Fruit fly (Drosophila melanogaster): Measurements from ENCODE around the gene CG6664.
A peak's percentile ranks its signal among the peaks of the same experiment; 100 is the strongest.

CG6664 gene

DNA sequence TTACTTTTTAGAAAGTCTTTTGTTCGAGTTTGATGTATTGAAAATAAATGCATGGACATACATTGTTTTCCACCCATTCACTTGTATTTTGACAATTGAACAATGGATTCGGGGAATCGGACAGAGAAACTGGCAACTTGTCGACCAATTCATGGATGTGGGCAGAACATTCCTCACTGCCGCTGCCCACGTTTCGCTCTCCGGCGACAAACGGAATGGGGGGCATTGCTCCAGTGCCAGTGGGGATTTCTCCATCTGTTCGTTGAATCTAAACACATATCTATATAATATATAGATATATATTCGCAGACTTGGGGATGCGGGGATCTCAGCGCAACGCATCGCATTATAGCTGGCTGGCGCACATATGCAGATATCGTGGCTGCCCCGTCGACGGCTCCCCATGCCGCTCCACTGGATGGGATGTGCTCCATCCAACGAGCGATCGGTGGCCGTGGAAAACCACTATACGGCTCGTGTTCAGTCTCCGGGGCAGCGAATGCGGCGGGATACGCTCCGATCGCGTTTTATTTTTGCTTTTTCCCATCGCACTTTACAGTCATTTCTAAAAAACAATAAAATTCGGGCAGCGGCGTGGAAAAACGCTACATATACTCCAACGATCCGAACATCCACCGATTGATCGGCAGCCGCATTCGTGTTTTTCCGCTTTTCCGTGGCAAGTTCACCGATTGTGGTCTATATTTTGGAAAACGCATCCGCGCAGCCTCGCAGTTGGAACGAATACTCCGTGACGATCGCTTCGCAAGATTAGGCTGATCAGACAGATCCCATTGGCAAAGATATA is 29.7 kb upstream of the CG6664 start, which contains the start of gene TpnC73F (continued):
- no peak for TF ChIP-seq gcm (GFP tag; optimal IDR thresholded peaks at IDR 0.05)
- no peak for TF ChIP-seq CG16815 (GFP tag; optimal IDR thresholded peaks at IDR 0.05)
- TF ChIP-seq CG18764 (GFP tag; optimal IDR thresholded peaks at IDR 0.05) = no peak

dm6 chr3L:17044799-17045198 is 28.8 kb upstream of the CG6664 start, which contains the start of gene Pop5:
Gene Pop5, minus strand, starts transcription at chr3L:17045038.
- TF ChIP-seq row (GFP tag; IDR thresholded peaks at IDR 0.05) = 0 out of 3 replicates have a peak, but pooled peaks have one; percentile 27
- TF ChIP-seq ATbp (GFP tag; optimal IDR thresholded peaks at IDR 0.05) = peak; percentile 5
- peak; percentile 50 for TF ChIP-seq CrebB (tag; optimal IDR thresholded peaks at IDR 0.05)
- TF ChIP-seq hbn (GFP tag; IDR thresholded peaks at IDR 0.05; ENCODE audit: partially characterized antibody) = no peak; the same call in 1 of the 2 replicates
- TF ChIP-seq knrl (GFP tag; IDR thresholded peaks at IDR 0.05; ENCODE audit: partially characterized antibody) = no peak
- peak; percentile 28 for TF ChIP-seq CG30020 (tag; optimal IDR thresholded peaks at IDR 0.05)
- TF ChIP-seq CG4617 (GFP tag; optimal IDR thresholded peaks at IDR 0.05; ENCODE audit: borderline replicate concordance) = peak; percentile 58
- peak; percentile 38; the same call in 1 of the 2 replicates for TF ChIP-seq unc-4 (GFP tag; IDR thresholded peaks at IDR 0.05; ENCODE audit: partially characterized antibody)
- TF ChIP-seq Pdp1 (GFP tag; optimal IDR thresholded peaks at IDR 0.05) = peak in 1 of 2 experiments; percentile 41
- TF ChIP-seq CG13287 (GFP tag; IDR thresholded peaks at IDR 0.05; ENCODE audit: partially characterized antibody) = peak; percentile 34; the same call in 1 of the 2 replicates
- peak; percentile 42 for TF ChIP-seq CG17912 (GFP tag; optimal IDR thresholded peaks at IDR 0.05)
- TF ChIP-seq CG3281 (GFP tag; optimal IDR thresholded peaks at IDR 0.05) = peak; percentile 19
- TF ChIP-seq dpn (GFP tag; optimal IDR thresholded peaks at IDR 0.05) = no peak
- no peak for TF ChIP-seq tin (GFP tag; optimal IDR thresholded peaks at IDR 0.05)
- peak; percentile 49 for TF ChIP-seq vvl (GFP tag; IDR thresholded peaks at IDR 0.05)
- TF ChIP-seq CG3995 (GFP tag; optimal IDR thresholded peaks at IDR 0.05) = peak; percentile 63
- TF ChIP-seq gfzf (GFP tag; optimal IDR thresholded peaks at IDR 0.05) = peak; percentile 34
- peak; percentile 58 for TF ChIP-seq HmgZ (tag; optimal IDR thresholded peaks at IDR 0.05)
- peak; percentile 36 for TF ChIP-seq CG12659 (GFP tag; optimal IDR thresholded peaks at IDR 0.05)
- no peak for TF ChIP-seq Hr78 (GFP tag; optimal IDR thresholded peaks at IDR 0.05)
- 0 out of 3 replicates have a peak, but pooled peaks have one; percentile 37 for TF ChIP-seq CG34224 (GFP tag; IDR thresholded peaks at IDR 0.05; ENCODE audit: partially characterized antibody)
- TF ChIP-seq HHEX (GFP tag; optimal IDR thresholded peaks at IDR 0.05) = no peak
- peak; percentile 69 for TF ChIP-seq pzg (GFP tag; optimal IDR thresholded peaks at IDR 0.05)
- peak; percentile 2 for TF ChIP-seq Sin3A (optimal IDR thresholded peaks at IDR 0.05)
- TF ChIP-seq CG9609 (GFP tag; optimal IDR thresholded peaks at IDR 0.05) = peak; percentile 12
- no peak for TF ChIP-seq CG14014 (GFP tag; IDR thresholded peaks at IDR 0.05)
- peak; percentile 94 for TF ChIP-seq Ets97D (GFP tag; optimal IDR thresholded peaks at IDR 0.05)
- no peak for TF ChIP-seq sens-2 (GFP tag; IDR thresholded peaks at IDR 0.05)
- no peak for TF ChIP-seq hkb (optimal IDR thresholded peaks at IDR 0.05)
- TF ChIP-seq hkb (GFP tag; IDR thresholded peaks at IDR 0.05) = 0 out of 2 replicates have a peak, but pooled peaks have one; percentile 18
- no peak for TF ChIP-seq Chrac-16 (GFP tag; optimal IDR thresholded peaks at IDR 0.05)
- peak; percentile 46 for TF ChIP-seq Med (GFP tag)
- no peak for TF ChIP-seq CG4707 (GFP tag; optimal IDR thresholded peaks at IDR 0.05)
- no peak for TF ChIP-seq CG1647 (GFP tag; optimal IDR thresholded peaks at IDR 0.05)
- no peak for TF ChIP-seq seq (GFP tag; IDR thresholded peaks at IDR 0.05)
- TF ChIP-seq CG3065 (GFP tag; optimal IDR thresholded peaks at IDR 0.05) = no peak
- no peak for TF ChIP-seq chinmo (GFP tag; IDR thresholded peaks at IDR 0.05; ENCODE audit: partially characterized antibody)
- no peak for TF ChIP-seq bcd (GFP tag; optimal IDR thresholded peaks at IDR 0.05)
- peak; percentile 34 for TF ChIP-seq CG1233 (GFP tag; optimal IDR thresholded peaks at IDR 0.05)
- peak; percentile 3 for TF ChIP-seq CG33557 (GFP tag; optimal IDR thresholded peaks at IDR 0.05)
- TF ChIP-seq hth (optimal IDR thresholded peaks at IDR 0.05) = no peak
- no peak for TF ChIP-seq yki (optimal IDR thresholded peaks at IDR 0.05)
- peak; percentile 15 for TF ChIP-seq CG13424 (tag; optimal IDR thresholded peaks at IDR 0.05)
- peak; percentile 72 for TF ChIP-seq Ets65A (GFP tag)
